Worm (Caenorhabditis elegans) whole organism, early embryonic: ENCODE data around the gene F21A3.4.

Source experiments
- F13C5.2 ChIP-seq: sonication (generic microtip); optimal IDR thresholded peaks from 2 replicates; lab custom pipeline; 2017; ENCODE audit warnings: mild to moderate bottlenecking, missing genetic modification characterization, inconsistent platforms, missing compliant biosample characterization
- aly-1 ChIP-seq: sonication (generic microtip); optimal IDR thresholded peaks from 2 replicates; lab custom pipeline; 2016; ENCODE audit warnings: missing genetic modification characterization, missing compliant biosample characterization
- ama-1 ChIP-seq: fragments of 150-350 bp; optimal IDR thresholded peaks from 2 replicates; lab custom pipeline; 2014
- ets-7 ChIP-seq: sonication (generic microtip); optimal IDR thresholded peaks from 2 replicates; lab custom pipeline; 2016; ENCODE audit warnings: missing genotype, missing genetic modification characterization, missing compliant biosample characterization
- flt-1 ChIP-seq: fragments of 200-800 bp; sonication (Bioruptor generic); IDR thresholded peaks from 2 replicates; pipeline ENCODE4 v1.3.6; 2022; ENCODE audit warnings: missing genetic modification characterization, missing compliant biosample characterization
- hmg-4 ChIP-seq: fragments of 200-800 bp; sonication (Bioruptor generic); optimal IDR thresholded peaks from 2 replicates; lab custom pipeline; 2018; ENCODE audit warnings: mild to moderate bottlenecking, missing genetic modification characterization, missing compliant biosample characterization
- tbx-11 ChIP-seq: fragments of 200-800 bp; sonication (Bioruptor generic); IDR thresholded peaks from 2 replicates; pipeline ENCODE4 v1.3.6; 2022; ENCODE audit warnings: missing genetic modification characterization, missing compliant biosample characterization

DNA sequence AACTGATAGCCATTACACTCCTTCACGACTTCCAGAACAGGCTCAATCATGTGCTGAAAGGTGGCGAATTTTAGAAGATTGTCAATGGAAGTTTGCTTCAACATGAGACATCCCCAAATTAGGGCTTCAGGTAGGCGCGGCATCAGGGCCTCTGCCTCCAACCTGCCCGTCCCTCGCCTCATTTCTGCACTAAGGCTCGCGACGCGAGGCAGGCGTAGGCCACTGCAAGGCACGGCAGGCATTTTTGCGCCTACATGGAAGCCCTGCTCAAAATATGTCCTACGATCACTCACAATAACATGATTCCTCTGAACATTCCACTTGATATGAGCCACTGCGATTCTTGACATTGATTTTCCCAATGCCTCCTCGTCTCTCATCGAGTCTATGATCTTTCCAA is 6.8 kb downstream of the F21A3.4 start:
- TF ChIP-seq ama-1 (lab: Kevin White, UChicago) = no peak
- TF ChIP-seq ets-7 (tag; lab: Kevin White, UChicago) = no peak
- no peak for TF ChIP-seq tbx-11 (GFP tag; lab: Robert Waterston, UW)
- no peak for TF ChIP-seq aly-1 (tag; lab: Kevin White, UChicago)
- TF ChIP-seq flt-1 (GFP tag; lab: Robert Waterston, UW) = no peak
- TF ChIP-seq F13C5.2 (tag; lab: Kevin White, UChicago) = no peak
- no peak for TF ChIP-seq hmg-4 (GFP tag; lab: Kevin White, UChicago)
